Fruit fly (Drosophila melanogaster): ENCODE results near the gene snRNP-U1-C.

snRNP-U1-C gene

dm6 chr3R:18980863-18981536 is 2.5 kb downstream of the snRNP-U1-C start, which contains the start of the genes dnk and Smu1 (continued):
- TF ChIP-seq E2f1 (GFP tag; IDR thresholded peaks at IDR 0.05) (peak; percentile 56; the same call in 1 of the 2 replicates), MBD-R2 (GFP tag; IDR thresholded peaks at IDR 0.05) (peak; percentile 66), sisA (GFP tag; IDR thresholded peaks at IDR 0.05) (no peak), CG6791 (GFP tag; IDR thresholded peaks at IDR 0.05; ENCODE audit: partially characterized antibody) (peak; percentile 43; the same call in 1 of the 3 replicates), sqz (GFP tag; optimal IDR thresholded peaks at IDR 0.05) (peak; percentile 65), unc-4 (GFP tag; IDR thresholded peaks at IDR 0.05; ENCODE audit: partially characterized antibody) (no peak), E2f2 (GFP tag; IDR thresholded peaks at IDR 0.05) (peak; percentile 49), NC2α (GFP tag; optimal IDR thresholded peaks at IDR 0.05) (no peak), dati (GFP tag; IDR thresholded peaks at IDR 0.05) (no peak), CG11560 (tag; IDR thresholded peaks at IDR 0.05) (no peak), CG6683 (GFP tag; optimal IDR thresholded peaks at IDR 0.05) (no peak), CG12659 (GFP tag; optimal IDR thresholded peaks at IDR 0.05) (peak; percentile 51), aop (GFP tag; IDR thresholded peaks at IDR 0.05) (no peak), zfh1 (GFP tag; IDR thresholded peaks at IDR 0.05) (no peak), CG30403 (GFP tag; optimal IDR thresholded peaks at IDR 0.05) (no peak), twi (tag; optimal IDR thresholded peaks at IDR 0.05) (no peak), ssp (GFP tag; IDR thresholded peaks at IDR 0.05) (no peak), CG13287 (GFP tag; IDR thresholded peaks at IDR 0.05; ENCODE audit: partially characterized antibody) (peak; percentile 56), crp (GFP tag; optimal IDR thresholded peaks at IDR 0.05) (peak; percentile 66 to 96), h (optimal IDR thresholded peaks at IDR 0.05) (no peak), gt (GFP tag; IDR thresholded peaks at IDR 0.05) (no peak), CG12391 (tag; optimal IDR thresholded peaks at IDR 0.05) (peak; percentile 36), CG1602 (GFP tag; optimal IDR thresholded peaks at IDR 0.05) (no peak), CG13123 (GFP tag; optimal IDR thresholded peaks at IDR 0.05) (no peak), CG12744 (GFP tag; optimal IDR thresholded peaks at IDR 0.05) (no peak), dmrt99B (tag; optimal IDR thresholded peaks at IDR 0.05) (no peak), sna (GFP tag; IDR thresholded peaks at IDR 0.05; ENCODE audit: partially characterized antibody) (0 out of 2 replicates have a peak, but pooled peaks have one; percentile 17), Vsx1 (GFP tag; optimal IDR thresholded peaks at IDR 0.05) (peak; percentile 20), Opbp (GFP tag; IDR thresholded peaks at IDR 0.05; ENCODE audit: partially characterized antibody) (peak; percentile 18; the same call in 1 of the 3 replicates), onecut (GFP tag; IDR thresholded peaks at IDR 0.05) (peak; percentile 13; the same call in 1 of the 2 replicates), ham (GFP tag; IDR thresholded peaks at IDR 0.05) (no peak), Dp (GFP tag; optimal IDR thresholded peaks at IDR 0.05) (peak; percentile 43), CG6272 (GFP tag; IDR thresholded peaks at IDR 0.05) (no peak), CG32532 (GFP tag; IDR thresholded peaks at IDR 0.05) (no peak), bbx (GFP tag; IDR thresholded peaks at IDR 0.05; ENCODE audit: partially characterized antibody) (peak; percentile 12; the same call in 1 of the 2 replicates), CG9932 (GFP tag; IDR thresholded peaks at IDR 0.05) (no peak), CG3995 (GFP tag; optimal IDR thresholded peaks at IDR 0.05) (peak; percentile 34), gce (GFP tag; IDR thresholded peaks at IDR 0.05) (no peak), CG3281 (GFP tag; optimal IDR thresholded peaks at IDR 0.05) (no peak), CG17385 (GFP tag; optimal IDR thresholded peaks at IDR 0.05) (no peak), CG18619 (GFP tag; optimal IDR thresholded peaks at IDR 0.05) (no peak), CG17829 (tag; optimal IDR thresholded peaks at IDR 0.05) (no peak), ind (GFP tag; optimal IDR thresholded peaks at IDR 0.05) (no peak), en (GFP tag; optimal IDR thresholded peaks at IDR 0.05) (no peak), repo (GFP tag; optimal IDR thresholded peaks at IDR 0.05) (no peak), Dll (GFP tag; IDR thresholded peaks at IDR 0.05; ENCODE audit: partially characterized antibody) (peak; percentile 60; the same call in 3 of the 4 replicates), Hmx (GFP tag; optimal IDR thresholded peaks at IDR 0.05) (no peak), CG14710 (tag; optimal IDR thresholded peaks at IDR 0.05) (peak; percentile 37), CG9609 (GFP tag; optimal IDR thresholded peaks at IDR 0.05) (no peak), CG8478 (optimal IDR thresholded peaks at IDR 0.05) (no peak)

Measured in whole organism, embryonic.